Worm (Caenorhabditis elegans) whole organism, young adult: ENCODE data around the gene zmp-2.

Source experiments
- B0035.1 ChIP-seq: sonication (generic microtip); optimal IDR thresholded peaks from 2 replicates; lab custom pipeline; 2016; ENCODE audit warnings: missing genetic modification characterization, mild to moderate bottlenecking, missing compliant biosample characterization, missing genotype, missing genetic modification reagents
- C17E4.6 ChIP-seq: fragments of 200-800 bp; sonication (Bioruptor generic); IDR thresholded peaks from 2 replicates; pipeline ENCODE4 v1.3.6; 2022; ENCODE audit warnings: missing genetic modification reagents, missing genetic modification characterization, missing compliant biosample characterization
- F22D6.2 ChIP-seq: sonication (generic microtip); optimal IDR thresholded peaks from 2 replicates; lab custom pipeline; 2016; ENCODE audit warnings: mild to moderate bottlenecking, missing genetic modification characterization, missing compliant biosample characterization
- F23B12.7 ChIP-seq: sonication (generic microtip); optimal IDR thresholded peaks from 2 replicates; lab custom pipeline; 2017; ENCODE audit warnings: missing genetic modification characterization, mild to moderate bottlenecking, missing compliant biosample characterization, antibody characterized with exemption, moderate library complexity; ENCODE audit not compliant: insufficient read depth
- F57C9.4 ChIP-seq: sonication (generic microtip); optimal IDR thresholded peaks from 2 replicates; lab custom pipeline; 2017; ENCODE audit warnings: mild to moderate bottlenecking, missing genetic modification characterization, missing compliant biosample characterization
- Y56A3A.18 ChIP-seq: fragments of 200-800 bp; sonication (Bioruptor generic); IDR thresholded peaks from 2 replicates; pipeline ENCODE4 v1.3.6; 2022; ENCODE audit warnings: missing genetic modification reagents, missing genetic modification characterization, missing compliant biosample characterization
- akir-1 ChIP-seq: fragments of 200-800 bp; sonication (Bioruptor generic); optimal IDR thresholded peaks from 2 replicates; lab custom pipeline; 2018; ENCODE audit warnings: mild to moderate bottlenecking, missing genetic modification characterization, moderate library complexity, missing compliant biosample characterization
- aptf-2 ChIP-seq: fragments of 200-800 bp; sonication (Bioruptor generic); conservative IDR thresholded peaks from 2 replicates; pipeline ENCODE4 v1.3.6; 2022; ENCODE audit warnings: missing genetic modification reagents, missing genetic modification characterization, missing compliant biosample characterization
- aptf-3 ChIP-seq: fragments of 200-800 bp; sonication (Bioruptor generic); IDR thresholded peaks from 2 replicates; pipeline ENCODE4 v1.3.6; 2022; ENCODE audit warnings: missing genetic modification characterization, missing compliant biosample characterization
- attf-3 ChIP-seq: fragments of 200-800 bp; sonication (Bioruptor generic); conservative IDR thresholded peaks from 2 replicates; pipeline ENCODE4 v1.3.6; 2022; ENCODE audit warnings: missing genetic modification reagents, missing genetic modification characterization, missing compliant biosample characterization
- attf-5 ChIP-seq: fragments of 200-800 bp; sonication (Bioruptor generic); optimal IDR thresholded peaks from 2 replicates; lab custom pipeline; 2018; ENCODE audit warnings: mild to moderate bottlenecking, missing genetic modification characterization, missing compliant biosample characterization
- bed-1 ChIP-seq: fragments of 200-800 bp; sonication (Bioruptor generic); IDR thresholded peaks from 2 replicates; pipeline ENCODE4 v1.3.6; 2022; ENCODE audit warnings: missing genetic modification reagents, missing genetic modification characterization, missing compliant biosample characterization
- cebp-1 ChIP-seq, 2 experiments: fragments of 200-800 bp in 1 of 2; sonication (Bioruptor generic) in 1 of 2; sonication (generic microtip) in 1 of 2; IDR thresholded peaks in 1 of 2; optimal IDR thresholded peaks in 1 of 2; 2 replicates each; pipeline versions ENCODE4 v1.3.6 to Lab custom; 2017 to 2022; ENCODE audit warnings: missing compliant biosample characterization in 2 of 2, missing genetic modification characterization in 2 of 2, mild to moderate bottlenecking in 1 of 2, missing genetic modification reagents in 1 of 2, moderate library complexity in 1 of 2
- ceh-27 ChIP-seq: fragments of 200-800 bp; sonication (Bioruptor generic); optimal IDR thresholded peaks from 2 replicates; lab custom pipeline; 2018; ENCODE audit warnings: mild to moderate bottlenecking, missing genetic modification characterization, moderate library complexity, missing compliant biosample characterization
- ceh-91 ChIP-seq: fragments of 200-800 bp; sonication (Bioruptor generic); IDR thresholded peaks from 2 replicates; pipeline ENCODE4 v1.3.6; 2022; ENCODE audit warnings: missing genetic modification reagents, missing genetic modification characterization, missing compliant biosample characterization
- die-1 ChIP-seq: sonication (generic microtip); optimal IDR thresholded peaks from 2 replicates; lab custom pipeline; 2016; ENCODE audit warnings: missing genotype, mild to moderate bottlenecking, missing genetic modification characterization, missing compliant biosample characterization
- dpl-1 ChIP-seq: fragments of 150-350 bp; optimal IDR thresholded peaks from 2 replicates; lab custom pipeline; 2014; ENCODE audit warnings: missing biosample characterization, missing genetic modification reagents, missing genetic modification characterization
- egl-44 ChIP-seq: fragments of 200-800 bp; sonication (Bioruptor generic); IDR thresholded peaks from 2 replicates; pipeline ENCODE4 v1.3.6; 2022; ENCODE audit warnings: missing genetic modification reagents, missing genetic modification characterization, missing compliant biosample characterization
- ekl-4 ChIP-seq: fragments of 200-800 bp; sonication (Bioruptor generic); IDR thresholded peaks from 2 replicates; pipeline ENCODE4 v1.3.6; 2022; ENCODE audit warnings: missing genetic modification reagents, missing genetic modification characterization, missing compliant biosample characterization
- hmg-20 ChIP-seq: fragments of 200-800 bp; sonication (Bioruptor generic); IDR thresholded peaks from 2 replicates; pipeline ENCODE4 v1.3.6; 2022; ENCODE audit warnings: missing genetic modification reagents, missing genetic modification characterization, missing compliant biosample characterization
- lag-1 ChIP-seq: fragments of 200-800 bp; sonication (Bioruptor generic); IDR thresholded peaks from 2 replicates; pipeline ENCODE4 v1.3.6; 2022; ENCODE audit warnings: missing genetic modification reagents, missing genetic modification characterization, missing compliant biosample characterization
- let-607 ChIP-seq, 2 experiments: fragments of 200-800 bp in 1 of 2; sonication (Bioruptor generic) in 1 of 2; sonication (generic microtip) in 1 of 2; optimal IDR thresholded peaks; 2 replicates each; lab custom pipeline; 2016 to 2018; ENCODE audit warnings: mild to moderate bottlenecking in 2 of 2, missing compliant biosample characterization in 2 of 2, missing genetic modification characterization in 2 of 2, moderate library complexity in 2 of 2, missing genotype in 1 of 2
- lin-40 ChIP-seq: sonication (generic microtip); optimal IDR thresholded peaks from 2 replicates; lab custom pipeline; 2016; ENCODE audit warnings: missing genetic modification characterization, mild to moderate bottlenecking, missing compliant biosample characterization, missing genotype, missing genetic modification reagents
- lsl-1 ChIP-seq: fragments of 200-800 bp; sonication (Bioruptor generic); optimal IDR thresholded peaks from 2 replicates; lab custom pipeline; 2018; ENCODE audit warnings: mild to moderate bottlenecking, missing genetic modification characterization, moderate library complexity, missing compliant biosample characterization
- lsy-27 ChIP-seq: sonication (generic microtip); optimal IDR thresholded peaks from 2 replicates; lab custom pipeline; 2017; ENCODE audit warnings: missing genetic modification characterization, mild to moderate bottlenecking, missing compliant biosample characterization, antibody characterized with exemption, missing genotype, borderline replicate concordance; ENCODE audit not compliant: insufficient read depth
- madf-3 ChIP-seq: fragments of 200-800 bp; sonication (Bioruptor generic); IDR thresholded peaks from 2 replicates; pipeline ENCODE4 v1.3.6; 2022; ENCODE audit warnings: missing genetic modification reagents, missing genetic modification characterization, missing compliant biosample characterization
- mel-28 ChIP-seq: sonication (generic microtip); optimal IDR thresholded peaks from 2 replicates; lab custom pipeline; 2016; ENCODE audit warnings: borderline replicate concordance, mild to moderate bottlenecking, missing genetic modification characterization, missing compliant biosample characterization
- nfya-1 ChIP-seq: sonication (generic microtip); optimal IDR thresholded peaks from 2 replicates; lab custom pipeline; 2017; ENCODE audit warnings: antibody characterized with exemption, missing compliant biosample characterization, missing genetic modification characterization, borderline replicate concordance; ENCODE audit not compliant: insufficient read depth
- nhr-90 ChIP-seq: sonication (generic microtip); optimal IDR thresholded peaks from 2 replicates; lab custom pipeline; 2016; ENCODE audit warnings: missing genotype, mild to moderate bottlenecking, missing genetic modification characterization, missing compliant biosample characterization
- rcor-1 ChIP-seq: fragments of 200-800 bp; sonication (Bioruptor generic); IDR thresholded peaks from 2 replicates; pipeline ENCODE4 v1.3.6; 2022; ENCODE audit warnings: missing genetic modification reagents, missing genetic modification characterization, missing compliant biosample characterization
- repo-1 ChIP-seq: sonication (generic microtip); optimal IDR thresholded peaks from 2 replicates; lab custom pipeline; 2017; ENCODE audit warnings: mild to moderate bottlenecking, missing genetic modification characterization, missing compliant biosample characterization
- rpc-1 ChIP-seq, 2 experiments: fragments of 150-350 bp in 1 of 2; sonication (generic microtip) in 1 of 2; optimal IDR thresholded peaks; 2 replicates each; lab custom pipeline; 2014 to 2018; ENCODE audit warnings: missing biosample characterization in 1 of 2, missing genetic modification characterization in 1 of 2, missing genetic modification reagents in 1 of 2, missing genotype in 1 of 2
- snpc-1.3 ChIP-seq: sonication (generic microtip); optimal IDR thresholded peaks from 2 replicates; lab custom pipeline; 2017; ENCODE audit warnings: missing genetic modification characterization, mild to moderate bottlenecking, missing compliant biosample characterization, antibody characterized with exemption, moderate library complexity, missing genotype, missing genetic modification reagents; ENCODE audit not compliant: insufficient read depth
- snpc-3.4 ChIP-seq: sonication (generic microtip); optimal IDR thresholded peaks from 2 replicates; lab custom pipeline; 2017; ENCODE audit warnings: missing genetic modification characterization, mild to moderate bottlenecking, missing compliant biosample characterization, antibody characterized with exemption, moderate library complexity, missing genotype, missing genetic modification reagents
- snpc-4 ChIP-seq, 5 experiments: fragments of 150-350 bp in 1 of 5; sonication (generic microtip) in 4 of 5; optimal IDR thresholded peaks; 2 replicates each; lab custom pipeline; 2014 to 2018; ENCODE audit warnings: missing genetic modification characterization in 5 of 5, missing biosample characterization in 3 of 5, antibody characterized with exemption in 2 of 5, mild to moderate bottlenecking in 2 of 5, missing compliant biosample characterization in 2 of 5, missing genotype in 2 of 5, moderate library complexity in 2 of 5, missing genetic modification reagents in 1 of 5
- somi-1 ChIP-seq: fragments of 200-800 bp; sonication (Bioruptor generic); optimal IDR thresholded peaks from 2 replicates; lab custom pipeline; 2018; ENCODE audit warnings: mild to moderate bottlenecking, missing genetic modification characterization, missing compliant biosample characterization
- unc-130 ChIP-seq: sonication (generic microtip); optimal IDR thresholded peaks from 2 replicates; lab custom pipeline; 2016; ENCODE audit warnings: missing genetic modification reagents, missing genetic modification characterization, missing compliant biosample characterization
- unc-62 ChIP-seq: fragments of 150-350 bp; optimal IDR thresholded peaks from 2 replicates; lab custom pipeline; 2014; ENCODE audit warnings: missing biosample characterization, missing genetic modification reagents, missing genetic modification characterization
- zfh-2 ChIP-seq: fragments of 200-800 bp; sonication (Bioruptor generic); conservative IDR thresholded peaks from 2 replicates; pipeline ENCODE4 v1.3.6; 2022; ENCODE audit warnings: missing genetic modification reagents, missing genetic modification characterization, missing compliant biosample characterization
- zim-3 ChIP-seq: sonication (generic microtip); optimal IDR thresholded peaks from 2 replicates; lab custom pipeline; 2017; ENCODE audit warnings: mild to moderate bottlenecking, missing genetic modification characterization, moderate library complexity, missing compliant biosample characterization
- ztf-18 ChIP-seq: sonication (generic microtip); optimal IDR thresholded peaks from 2 replicates; lab custom pipeline; 2016; ENCODE audit warnings: missing genotype, mild to moderate bottlenecking, missing genetic modification characterization, missing compliant biosample characterization
- ztf-22 ChIP-seq: fragments of 200-800 bp; sonication (Bioruptor generic); optimal IDR thresholded peaks from 2 replicates; lab custom pipeline; 2018; ENCODE audit warnings: mild to moderate bottlenecking, missing genetic modification characterization, moderate library complexity, missing compliant biosample characterization
- ztf-25 ChIP-seq: fragments of 200-800 bp; sonication (Bioruptor generic); IDR thresholded peaks from 2 replicates; pipeline ENCODE4 v1.3.6; 2022; ENCODE audit warnings: missing genetic modification reagents, missing genetic modification characterization, missing compliant biosample characterization
- ztf-26 ChIP-seq: sonication (generic microtip); optimal IDR thresholded peaks from 2 replicates; lab custom pipeline; 2017; ENCODE audit warnings: missing genetic modification characterization, missing compliant biosample characterization
- ztf-6 ChIP-seq: fragments of 200-800 bp; sonication (Bioruptor generic); IDR thresholded peaks from 2 replicates; pipeline ENCODE4 v1.3.6; 2022; ENCODE audit warnings: missing genetic modification reagents, missing genetic modification characterization, missing compliant biosample characterization

zmp-2 gene

ce11 chrIII:2596984-2597454 is 39.2 kb upstream of the zmp-2 start, which contains the start of gene apb-1 (continued):
- TF ChIP-seq akir-1 (GFP tag; lab: Kevin White, UChicago) (no peak), ceh-27 (no peak), aptf-3 (no peak), madf-3 (GFP tag; lab: Robert Waterston, UW) (no peak), zfh-2 (GFP tag; lab: Robert Waterston, UW) (no peak), F57C9.4 (tag; lab: Kevin White, UChicago) (no peak), ztf-18 (peak; percentile 98), attf-3 (no peak; the same call in 1 of the 2 replicates), egl-44 (GFP tag; lab: Robert Waterston, UW) (peak; percentile 47; the same call in 1 of the 2 replicates), zim-3 (tag; lab: Kevin White, UChicago) (no peak), lsy-27 (tag; lab: Kevin White, UChicago) (no peak), ztf-22 (GFP tag; lab: Kevin White, UChicago) (no peak), lag-1 (no peak), die-1 (no peak), aptf-2 (GFP tag; lab: Robert Waterston, UW) (no peak), lin-40 (tag; lab: Kevin White, UChicago) (peak; percentile 95), Y56A3A.18 (GFP tag; lab: Robert Waterston, UW) (no peak), let-607 (tag; optimal IDR thresholded peaks at IDR 0.05; lab: Kevin White, UChicago) (peak in 1 of 2 experiments; percentile 73), cebp-1 (GFP tag; IDR thresholded peaks at IDR 0.05; lab: Robert Waterston, UW) (no peak), cebp-1 (tag; optimal IDR thresholded peaks at IDR 0.05; lab: Kevin White, UChicago) (peak; percentile 91), lsl-1 (GFP tag; lab: Kevin White, UChicago) (peak; percentile 79), ekl-4 (GFP tag; lab: Robert Waterston, UW) (no peak; the same call in 1 of the 2 replicates), ztf-25 (GFP tag; lab: Robert Waterston, UW) (no peak), dpl-1 (GFP tag; lab: Kevin White, UChicago) (peak; percentile 28), B0035.1 (no peak), ztf-26 (tag; lab: Kevin White, UChicago) (peak; percentile 84), attf-5 (GFP tag; lab: Kevin White, UChicago) (peak; percentile 91), C17E4.6 (peak; percentile 17; the same call in 1 of the 2 replicates), ceh-91 (GFP tag; lab: Robert Waterston, UW) (peak; percentile 56), somi-1 (GFP tag; lab: Kevin White, UChicago) (no peak), unc-130 (GFP tag; lab: Kevin White, UChicago) (no peak), snpc-4 (GFP tag; optimal IDR thresholded peaks at IDR 0.05; lab: Kevin White, UChicago) (peak; percentile 11), snpc-4 (tag; optimal IDR thresholded peaks at IDR 0.05; lab: Kevin White, UChicago) (peak; percentile 58 to 79 (median 64)), snpc-1.3 (tag; lab: Kevin White, UChicago) (peak; percentile 63), unc-62 (no peak), rcor-1 (peak; percentile 92), F22D6.2 (tag; lab: Kevin White, UChicago) (no peak), snpc-3.4 (tag; lab: Kevin White, UChicago) (peak; percentile 86), nhr-90 (tag; lab: Kevin White, UChicago) (no peak), mel-28 (tag; lab: Kevin White, UChicago) (no peak), ztf-6 (GFP tag; lab: Robert Waterston, UW) (no peak), hmg-20 (peak; percentile 88), F23B12.7 (tag; lab: Kevin White, UChicago) (peak; percentile 75), repo-1 (tag; lab: Kevin White, UChicago) (peak; percentile 79), bed-1 (GFP tag; lab: Robert Waterston, UW) (no peak), nfya-1 (tag; lab: Kevin White, UChicago) (no peak), rpc-1 (optimal IDR thresholded peaks at IDR 0.05; lab: Kevin White, UChicago) (no peak), rpc-1 (tag; optimal IDR thresholded peaks at IDR 0.05; lab: Kevin White, UChicago) (no peak)
